Worm (Caenorhabditis elegans) whole organism, L4 larva: ENCODE measurements around the gene cwn-2.

Experiments used
- R02D3.7 ChIP-seq: fragments of 150-350 bp; sonication (generic microtip); optimal IDR thresholded peaks from 3 replicates; lab custom pipeline; 2014; ENCODE audit warnings: missing biosample characterization, missing genetic modification characterization
- daf-12 ChIP-seq: fragments of 150-350 bp; optimal IDR thresholded peaks from 2 replicates; lab custom pipeline; 2014; ENCODE audit warnings: missing biosample characterization, missing genetic modification reagents, missing genetic modification characterization
- daf-16 ChIP-seq, 3 experiments: sonication (generic microtip); optimal IDR thresholded peaks; 2 replicates each; lab custom pipeline; 2016 to 2017; ENCODE audit warnings: missing genetic modification characterization in 3 of 3, missing genetic modification reagents in 3 of 3, mild to moderate bottlenecking in 2 of 3, missing compliant biosample characterization in 2 of 3, missing biosample characterization in 1 of 3, moderate library complexity in 1 of 3
- fos-1 ChIP-seq: fragments of 150-350 bp; optimal IDR thresholded peaks from 2 replicates; lab custom pipeline; 2014; ENCODE audit warnings: missing biosample characterization, missing genetic modification characterization
- hmg-1.1 ChIP-seq: fragments of 200-800 bp; sonication (Bioruptor generic); IDR thresholded peaks from 2 replicates; pipeline ENCODE4 v1.3.6; 2022; ENCODE audit warnings: missing genetic modification reagents, missing genetic modification characterization, missing compliant biosample characterization
- mep-1 ChIP-seq: fragments of 150-350 bp; sonication (generic microtip); optimal IDR thresholded peaks from 3 replicates; lab custom pipeline; 2014; ENCODE audit warnings: missing biosample characterization, missing genetic modification characterization
- skn-1 ChIP-seq: fragments of 150-350 bp; optimal IDR thresholded peaks from 2 replicates; lab custom pipeline; 2014; ENCODE audit warnings: missing biosample characterization, missing genetic modification characterization
- snpc-4 ChIP-seq: fragments of 150-350 bp; optimal IDR thresholded peaks from 2 replicates; lab custom pipeline; 2014; ENCODE audit warnings: missing biosample characterization, missing genetic modification characterization
- unc-62 ChIP-seq, 3 experiments: fragments of 150-350 bp in 1 of 3; sonication (generic microtip); optimal IDR thresholded peaks in 2 of 3; peaks in 1 of 3; 1 replicate in 1 of 3; 2 replicates in 2 of 3; lab custom pipeline; 2014 to 2017; ENCODE audit warnings: missing biosample characterization in 3 of 3, missing genetic modification characterization in 3 of 3, missing genetic modification reagents in 3 of 3, missing genotype in 1 of 3
- zag-1 ChIP-seq: fragments of 150-350 bp; optimal IDR thresholded peaks from 2 replicates; lab custom pipeline; 2014; ENCODE audit warnings: missing biosample characterization, missing genetic modification characterization

DNA sequence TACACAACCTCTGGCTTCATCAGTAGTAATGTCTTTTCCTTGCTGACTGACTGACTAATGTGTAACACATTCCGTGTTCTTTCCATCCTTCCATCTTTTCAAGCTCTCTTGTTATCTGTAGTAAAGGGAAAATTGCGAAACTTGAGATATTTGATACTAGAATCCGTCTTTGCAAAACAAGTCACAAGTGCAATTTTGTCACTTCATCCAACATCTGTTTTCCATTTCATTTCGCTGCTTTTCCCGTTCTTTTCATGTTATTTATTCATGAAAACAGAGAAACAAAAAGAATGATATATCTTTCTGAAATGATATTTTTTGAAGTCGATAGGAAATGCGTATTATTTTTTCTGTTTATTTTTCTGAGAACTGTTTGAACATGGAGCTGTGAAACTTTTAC, 21.6 kb upstream of the cwn-2 start:
- TF ChIP-seq skn-1 (tag; lab: Kevin White, UChicago) (no peak), daf-16 (GFP tag; optimal IDR thresholded peaks at IDR 0.05; lab: Kevin White, UChicago) (peak in 1 of 2 experiments; percentile 35), daf-16 (tag; optimal IDR thresholded peaks at IDR 0.05; lab: Kevin White, UChicago) (no peak), zag-1 (tag; lab: Kevin White, UChicago) (no peak), daf-12 (tag; lab: Kevin White, UChicago) (no peak), fos-1 (tag; lab: Kevin White, UChicago) (no peak), unc-62 (GFP tag; optimal IDR thresholded peaks at IDR 0.05 in 1 of 2; lab: Kevin White, UChicago) (peak in 1 of 2 experiments; percentile 77), unc-62 (tag; optimal IDR thresholded peaks at IDR 0.05; lab: Kevin White, UChicago) (no peak), R02D3.7 (tag; lab: Kevin White, UChicago) (no peak), mep-1 (tag; lab: Kevin White, UChicago) (no peak), hmg-1.1 (GFP tag; lab: Robert Waterston, UW) (no peak), snpc-4 (no peak)
